Worm (Caenorhabditis elegans): ENCODE data around the gene F11E6.10.

Gene F11E6.10

DNA sequence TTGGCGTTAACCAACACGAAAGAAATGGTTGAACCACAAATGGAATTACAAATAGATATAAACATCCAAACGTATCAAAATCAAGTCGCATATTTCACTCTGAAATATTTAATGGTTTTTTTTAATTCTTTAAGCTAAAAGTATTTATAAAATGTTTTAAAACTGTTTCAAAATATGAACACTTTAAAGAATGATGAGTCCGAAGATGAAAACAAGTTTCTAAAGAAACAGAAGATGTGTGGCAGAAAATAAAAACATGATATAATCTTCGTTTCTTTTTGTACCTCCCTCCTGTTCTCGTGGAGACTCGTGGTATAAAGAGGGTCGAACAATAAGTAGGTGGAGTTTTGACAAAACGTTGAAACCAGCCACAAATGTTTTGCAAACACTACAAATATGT is 31.7 kb downstream of the F11E6.10 start, which contains the start of gene lact-6:
lact-6 (minus strand) TSS at position 101 of the 400 bp plus-strand sequence.
- no peak for TF ChIP-seq ztf-11 (tag; optimal IDR thresholded peaks at IDR 0.05)
- TF ChIP-seq mep-1 (tag; optimal IDR thresholded peaks at IDR 0.05): no peak
- no peak for TF ChIP-seq fkh-8 (tag; optimal IDR thresholded peaks at IDR 0.05)
- no peak for TF ChIP-seq unc-30 (tag; optimal IDR thresholded peaks at IDR 0.05)
- TF ChIP-seq unc-130 (tag; optimal IDR thresholded peaks at IDR 0.05): no peak
- TF ChIP-seq ceh-90 (tag; optimal IDR thresholded peaks at IDR 0.05): no peak
- no peak for TF ChIP-seq dsc-1 (tag; optimal IDR thresholded peaks at IDR 0.05)
- TF ChIP-seq efl-1 (optimal IDR thresholded peaks at IDR 0.05): no peak
- no peak for TF ChIP-seq efl-1 (GFP tag; optimal IDR thresholded peaks at IDR 0.05 in 1 of 2)
- TF ChIP-seq sptf-1 (tag; optimal IDR thresholded peaks at IDR 0.05): no peak
- no peak for TF ChIP-seq lin-14 (GFP tag; optimal IDR thresholded peaks at IDR 0.05)
- no peak for TF ChIP-seq nhr-19 (GFP tag; conservative IDR thresholded peaks at IDR 0.05)
- no peak for TF ChIP-seq lin-13 (GFP tag; optimal IDR thresholded peaks at IDR 0.05)
- no peak for TF ChIP-seq sup-37 (GFP tag; optimal IDR thresholded peaks at IDR 0.05)
- TF ChIP-seq lir-3 (tag; optimal IDR thresholded peaks at IDR 0.05; ENCODE audit: poor library complexity): no peak
- no peak for TF ChIP-seq lin-15B (tag; optimal IDR thresholded peaks at IDR 0.05)
- no peak for TF ChIP-seq aly-2 (tag; optimal IDR thresholded peaks at IDR 0.05)
- no peak for TF ChIP-seq ets-5 (GFP tag; IDR thresholded peaks at IDR 0.05)
- TF ChIP-seq grh-1 (GFP tag; IDR thresholded peaks at IDR 0.05): no peak
- TF ChIP-seq lsy-2 (tag; optimal IDR thresholded peaks at IDR 0.05): no peak

ce11 chrIV:17427423-17427822 is 35.5 kb downstream of the F11E6.10 start, which contains the start of gene C06A12.3:
Gene C06A12.3, plus strand, starts transcription at chrIV:17427723.
- no peak for TF ChIP-seq snu-23 (GFP tag; optimal IDR thresholded peaks at IDR 0.05)
- no peak for TF ChIP-seq nhr-28 (tag; optimal IDR thresholded peaks at IDR 0.05)
- no peak for TF ChIP-seq skn-1 (tag; optimal IDR thresholded peaks at IDR 0.05)
- no peak for TF ChIP-seq mep-1 (tag; optimal IDR thresholded peaks at IDR 0.05)
- TF ChIP-seq pag-3 (tag; optimal IDR thresholded peaks at IDR 0.05; ENCODE audit: borderline replicate concordance, insufficient read depth): no peak

DNA sequence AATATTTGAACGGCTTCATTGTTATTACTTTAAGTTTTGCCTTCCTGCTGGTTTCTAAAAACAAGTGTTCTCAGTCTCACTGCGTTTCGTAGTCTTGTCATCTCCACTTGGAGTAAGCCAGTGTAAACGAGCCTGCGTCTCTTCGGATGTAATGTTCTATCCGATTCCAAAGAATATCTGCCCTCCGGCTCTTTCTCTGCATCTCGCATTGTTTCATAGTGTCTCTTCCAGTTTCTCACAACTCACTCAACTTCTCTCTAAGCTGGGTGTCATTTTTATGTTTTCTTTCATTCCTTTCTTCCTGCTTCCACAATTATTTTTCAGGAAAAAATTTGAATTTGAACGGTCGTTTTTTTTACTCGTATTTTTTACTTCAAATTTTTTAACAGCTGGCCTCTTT is 36.0 kb downstream of the F11E6.10 start:
- TF ChIP-seq isw-1 (GFP tag; IDR thresholded peaks at IDR 0.05) (no peak), Y116A8C.19 (tag; optimal IDR thresholded peaks at IDR 0.05; ENCODE audit: borderline replicate concordance) (no peak), nhr-71 (tag; optimal IDR thresholded peaks at IDR 0.05) (peak; percentile 37), C16A3.4 (tag; optimal IDR thresholded peaks at IDR 0.05) (no peak), unc-30 (tag; optimal IDR thresholded peaks at IDR 0.05) (no peak), lin-13 (GFP tag; optimal IDR thresholded peaks at IDR 0.05) (no peak), lin-35 (GFP tag; optimal IDR thresholded peaks at IDR 0.05) (peak in 1 of 2 experiments; percentile 27), tbx-2 (tag; optimal IDR thresholded peaks at IDR 0.05) (no peak), fkh-8 (tag; optimal IDR thresholded peaks at IDR 0.05) (peak; percentile 35), sup-37 (GFP tag; optimal IDR thresholded peaks at IDR 0.05) (no peak), grh-1 (GFP tag; IDR thresholded peaks at IDR 0.05) (no peak), unc-130 (tag; optimal IDR thresholded peaks at IDR 0.05) (no peak), dpl-1 (GFP tag; optimal IDR thresholded peaks at IDR 0.05) (no peak), mdl-1 (tag; optimal IDR thresholded peaks at IDR 0.05) (no peak), ets-5 (GFP tag; IDR thresholded peaks at IDR 0.05) (no peak), skn-1 (tag; optimal IDR thresholded peaks at IDR 0.05) (no peak), lir-3 (tag; optimal IDR thresholded peaks at IDR 0.05; ENCODE audit: poor library complexity) (no peak), swsn-7 (tag; optimal IDR thresholded peaks at IDR 0.05) (peak; percentile 38), lin-14 (GFP tag; optimal IDR thresholded peaks at IDR 0.05) (peak; percentile 85), zag-1 (tag; optimal IDR thresholded peaks at IDR 0.05) (peak; percentile 9), nhr-77 (tag; optimal IDR thresholded peaks at IDR 0.05) (peak; percentile 40), nhr-85 (tag) (no peak), efl-1 (optimal IDR thresholded peaks at IDR 0.05) (peak; percentile 30 to 45), efl-1 (GFP tag; optimal IDR thresholded peaks at IDR 0.05 in 1 of 2) (no peak), C34B4.2 (tag; optimal IDR thresholded peaks at IDR 0.05) (no peak), pqm-1 (tag; optimal IDR thresholded peaks at IDR 0.05) (no peak), alr-1 (tag; optimal IDR thresholded peaks at IDR 0.05; ENCODE audit: borderline replicate concordance) (no peak), zip-4 (GFP tag; optimal IDR thresholded peaks at IDR 0.05) (no peak), nhr-19 (GFP tag; conservative IDR thresholded peaks at IDR 0.05) (peak; percentile 27; the same call in 1 of the 2 replicates), vab-15 (tag; optimal IDR thresholded peaks at IDR 0.05) (no peak), fkh-4 (tag; optimal IDR thresholded peaks at IDR 0.05; ENCODE audit: borderline replicate concordance) (no peak), sptf-1 (tag; optimal IDR thresholded peaks at IDR 0.05) (no peak), snu-23 (GFP tag; optimal IDR thresholded peaks at IDR 0.05) (peak; percentile 27), nhr-84 (tag; optimal IDR thresholded peaks at IDR 0.05) (no peak), aha-1 (tag; optimal IDR thresholded peaks at IDR 0.05) (no peak), mep-1 (tag; optimal IDR thresholded peaks at IDR 0.05) (peak; percentile 28), nhr-20 (tag; optimal IDR thresholded peaks at IDR 0.05) (no peak), unc-62 (GFP tag; optimal IDR thresholded peaks at IDR 0.05) (no peak), jun-1 (tag; optimal IDR thresholded peaks at IDR 0.05) (no peak)
